Worm (Caenorhabditis elegans) whole organism, L2 larva: ENCODE results near the gene D1054.8.

Experiments
- C34F6.9 ChIP-seq: fragments of 150-350 bp; optimal IDR thresholded peaks from 2 replicates; lab custom pipeline; 2014; ENCODE audit warnings: missing biosample characterization, missing genetic modification characterization
- R02D3.7 ChIP-seq: fragments of 150-350 bp; optimal IDR thresholded peaks from 2 replicates; lab custom pipeline; 2014; ENCODE audit warnings: missing biosample characterization, missing genetic modification characterization
- Y55F3AM.14 ChIP-seq: fragments of 200-800 bp; sonication (Bioruptor generic); optimal IDR thresholded peaks from 2 replicates; lab custom pipeline; 2018; ENCODE audit warnings: mild to moderate bottlenecking, missing genetic modification characterization, missing compliant biosample characterization
- ZK546.5 ChIP-seq: sonication (generic microtip); optimal IDR thresholded peaks from 2 replicates; lab custom pipeline; 2017; ENCODE audit warnings: missing biosample characterization, missing genetic modification characterization
- alr-1 ChIP-seq: fragments of 150-350 bp; optimal IDR thresholded peaks from 2 replicates; lab custom pipeline; 2014; ENCODE audit warnings: missing biosample characterization, missing genetic modification characterization
- ama-1 ChIP-seq: fragments of 150-350 bp; optimal IDR thresholded peaks from 2 replicates; lab custom pipeline; 2018; ENCODE audit warnings: inconsistent platforms
- blmp-1 ChIP-seq: sonication (generic microtip); optimal IDR thresholded peaks from 2 replicates; lab custom pipeline; 2017; ENCODE audit warnings: missing genetic modification characterization, mild to moderate bottlenecking, missing compliant biosample characterization, antibody characterized with exemption, moderate library complexity; ENCODE audit not compliant: insufficient read depth
- ceh-16 ChIP-seq: fragments of 150-350 bp; optimal IDR thresholded peaks from 2 replicates; lab custom pipeline; 2014; ENCODE audit warnings: missing biosample characterization, missing genetic modification characterization
- crh-2 ChIP-seq: sonication (generic microtip); optimal IDR thresholded peaks from 2 replicates; lab custom pipeline; 2017; ENCODE audit warnings: missing biosample characterization, missing genetic modification characterization
- dmd-4 ChIP-seq: sonication (generic microtip); optimal IDR thresholded peaks from 2 replicates; lab custom pipeline; 2017; ENCODE audit warnings: missing biosample characterization, missing genetic modification characterization
- elt-1 ChIP-seq: fragments of 150-350 bp; optimal IDR thresholded peaks from 2 replicates; lab custom pipeline; 2014; ENCODE audit warnings: missing biosample characterization, missing genetic modification characterization
- elt-3 ChIP-seq: sonication (generic microtip); optimal IDR thresholded peaks from 2 replicates; lab custom pipeline; 2017; ENCODE audit warnings: missing biosample characterization, missing genetic modification characterization
- fos-1 ChIP-seq: fragments of 150-350 bp; optimal IDR thresholded peaks from 2 replicates; lab custom pipeline; 2014; ENCODE audit warnings: missing biosample characterization, missing genetic modification characterization
- gmeb-1 ChIP-seq: fragments of 150-350 bp; optimal IDR thresholded peaks from 2 replicates; lab custom pipeline; 2014; ENCODE audit warnings: missing biosample characterization, missing genetic modification characterization
- lin-11 ChIP-seq: fragments of 150-350 bp; sonication (generic microtip); optimal IDR thresholded peaks from 2 replicates; lab custom pipeline; 2014; ENCODE audit warnings: missing biosample characterization, missing genetic modification characterization, inconsistent platforms, mixed read lengths
- lin-13 ChIP-seq: fragments of 150-350 bp; optimal IDR thresholded peaks from 2 replicates; lab custom pipeline; 2014; ENCODE audit warnings: missing biosample characterization, missing genetic modification reagents, missing genetic modification characterization
- lin-39 ChIP-seq: fragments of 150-350 bp; optimal IDR thresholded peaks from 2 replicates; lab custom pipeline; 2014; ENCODE audit warnings: missing biosample characterization, missing genetic modification reagents, missing genetic modification characterization
- nhr-11 ChIP-seq: fragments of 150-350 bp; optimal IDR thresholded peaks from 2 replicates; lab custom pipeline; 2014; ENCODE audit warnings: missing biosample characterization, missing genetic modification characterization
- nhr-12 ChIP-seq: fragments of 150-350 bp; optimal IDR thresholded peaks from 2 replicates; lab custom pipeline; 2014; ENCODE audit warnings: missing biosample characterization, missing genetic modification characterization
- nhr-129 ChIP-seq: fragments of 150-350 bp; optimal IDR thresholded peaks from 2 replicates; lab custom pipeline; 2014; ENCODE audit warnings: missing biosample characterization, missing genetic modification characterization
- nhr-21 ChIP-seq: fragments of 150-350 bp; optimal IDR thresholded peaks from 2 replicates; lab custom pipeline; 2014; ENCODE audit warnings: missing biosample characterization, missing genetic modification characterization
- nhr-23 ChIP-seq: fragments of 150-350 bp; optimal IDR thresholded peaks from 2 replicates; lab custom pipeline; 2014; ENCODE audit warnings: missing biosample characterization, missing genetic modification reagents, missing genetic modification characterization
- nhr-237 ChIP-seq: fragments of 150-350 bp; optimal IDR thresholded peaks from 2 replicates; lab custom pipeline; 2014; ENCODE audit warnings: missing biosample characterization, missing genetic modification characterization
- nhr-25 ChIP-seq: fragments of 150-350 bp; sonication (generic microtip); optimal IDR thresholded peaks from 3 replicates; lab custom pipeline; 2014; ENCODE audit warnings: missing biosample characterization, missing genetic modification characterization
- nhr-6 ChIP-seq: fragments of 150-350 bp; optimal IDR thresholded peaks from 2 replicates; lab custom pipeline; 2014; ENCODE audit warnings: missing biosample characterization, missing genetic modification characterization
- nhr-77 ChIP-seq: fragments of 150-350 bp; optimal IDR thresholded peaks from 2 replicates; lab custom pipeline; 2014; ENCODE audit warnings: missing biosample characterization, missing genetic modification characterization
- peb-1 ChIP-seq: fragments of 150-350 bp; optimal IDR thresholded peaks from 2 replicates; lab custom pipeline; 2014; ENCODE audit warnings: missing biosample characterization, missing genetic modification characterization
- sma-9 ChIP-seq, 2 experiments: fragments of 150-350 bp in 1 of 2; sonication (generic microtip) in 1 of 2; optimal IDR thresholded peaks; 2 replicates each; lab custom pipeline; 2014 to 2016; ENCODE audit warnings: missing genetic modification characterization in 2 of 2, mild to moderate bottlenecking in 1 of 2, missing biosample characterization in 1 of 2, missing compliant biosample characterization in 1 of 2, missing genetic modification reagents in 1 of 2, moderate library complexity in 1 of 2
- snpc-4 ChIP-seq: fragments of 150-350 bp; optimal IDR thresholded peaks from 2 replicates; lab custom pipeline; 2014; ENCODE audit warnings: missing biosample characterization, missing genetic modification characterization
- unc-55 ChIP-seq: fragments of 150-350 bp; sonication (generic microtip); optimal IDR thresholded peaks from 3 replicates; lab custom pipeline; 2014; ENCODE audit warnings: missing biosample characterization, missing genetic modification reagents, missing genetic modification characterization
- zag-1 ChIP-seq: fragments of 150-350 bp; optimal IDR thresholded peaks from 2 replicates; lab custom pipeline; 2014; ENCODE audit warnings: missing biosample characterization, missing genetic modification characterization
- ztf-1 ChIP-seq: fragments of 200-800 bp; sonication (Bioruptor generic); conservative IDR thresholded peaks from 2 replicates; pipeline ENCODE4 v1.3.6; 2022; ENCODE audit warnings: missing genetic modification characterization, missing compliant biosample characterization
- ztf-11 ChIP-seq: sonication (generic microtip); optimal IDR thresholded peaks from 2 replicates; lab custom pipeline; 2017; ENCODE audit warnings: missing biosample characterization, missing genetic modification characterization

The D1054.8 gene

ce11 chrV:10745034-10745433 lies 39.1 kb upstream of the D1054.8 start, which contains the start of gene srj-21:
Gene srj-21, plus strand, starts transcription at chrV:10745334.
- TF ChIP-seq nhr-25 (tag; lab: Kevin White, UChicago) = no peak
- TF ChIP-seq snpc-4 (tag; lab: Kevin White, UChicago) = no peak
- TF ChIP-seq, all 48 proteins: peak for 0

- no peak for TF ChIP-seq zag-1 (tag; lab: Kevin White, UChicago)
- no peak for TF ChIP-seq ama-1 (lab: Kevin White, UChicago)
- TF ChIP-seq lin-13 (GFP tag; lab: Kevin White, UChicago) = no peak
- no peak for TF ChIP-seq nhr-237
- no peak for TF ChIP-seq ztf-11
- TF ChIP-seq elt-3 (tag; lab: Kevin White, UChicago) = no peak
Observed at ce11 chrV:10747263-10747951, 36.7 kb upstream of the D1054.8 start, which contains the start of the genes selt-1.2 and F28H7.2. Gene selt-1.2, minus strand, starts transcription at chrV:10747363. Gene F28H7.2, plus strand, starts transcription at chrV:10747901.

DNA sequence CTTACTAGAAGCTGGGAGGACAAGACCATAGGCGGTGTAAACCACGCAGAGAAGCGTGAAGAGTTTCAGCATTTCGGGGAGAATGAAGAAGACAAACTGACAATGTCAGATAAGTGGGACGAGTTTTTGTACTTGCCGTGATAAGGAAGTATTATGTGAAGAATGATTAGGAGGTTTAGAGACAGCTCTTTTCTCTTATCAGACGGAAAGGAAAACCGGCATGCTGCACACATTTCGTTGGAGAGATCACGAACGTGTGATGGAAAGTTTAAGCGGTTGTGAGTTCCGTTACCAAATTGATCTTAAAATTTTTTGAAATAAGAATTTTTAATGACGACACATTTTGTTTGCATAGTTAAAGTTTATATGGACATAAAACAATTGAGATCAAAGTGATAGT lies 33.5 kb upstream of the D1054.8 start, which contains the start of gene F28H7.3:
TSS of gene F28H7.3 (minus strand) at position 159 of the 400 bp plus-strand sequence.
- peak; percentile 12 for TF ChIP-seq crh-2 (tag; lab: Kevin White, UChicago)
- peak; percentile 71 for TF ChIP-seq fos-1 (tag; lab: Kevin White, UChicago)
- TF ChIP-seq nhr-11 (tag; lab: Kevin White, UChicago) = no peak
- TF ChIP-seq nhr-237 = no peak
- TF ChIP-seq blmp-1 = no peak
- peak; percentile 64 for TF ChIP-seq sma-9 (GFP tag; optimal IDR thresholded peaks at IDR 0.05; lab: Kevin White, UChicago)
- no peak for TF ChIP-seq sma-9 (tag; optimal IDR thresholded peaks at IDR 0.05; lab: Kevin White, UChicago)
- no peak for TF ChIP-seq lin-39 (tag; lab: Kevin White, UChicago)
- TF ChIP-seq ama-1 (lab: Kevin White, UChicago) = no peak
- no peak for TF ChIP-seq peb-1 (tag; lab: Kevin White, UChicago)
- TF ChIP-seq nhr-77 = no peak

DNA sequence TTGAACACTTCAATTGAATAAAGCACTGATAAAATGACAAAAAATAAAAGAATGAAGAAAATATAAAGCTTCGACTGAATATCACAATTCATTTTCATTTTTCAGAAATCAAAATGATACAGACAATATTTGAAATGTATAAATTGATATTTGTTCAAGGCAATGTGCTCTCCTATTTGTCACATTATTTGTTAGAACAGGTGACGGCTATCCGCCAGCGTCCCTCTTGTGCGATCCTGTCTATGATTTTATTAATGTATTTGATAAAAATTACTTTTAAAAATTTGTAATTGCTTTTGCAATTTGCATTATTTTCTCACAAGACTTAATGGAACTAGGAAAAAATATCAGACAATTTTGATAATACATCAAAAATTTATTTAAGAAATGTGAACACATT lies 30.1 kb upstream of the D1054.8 start, which contains the start of gene F28H7.7:
TSS of gene F28H7.7 (minus strand) at position 101 of the 400 bp plus-strand sequence.
- TF ChIP-seq elt-1 (tag; lab: Kevin White, UChicago) (no peak), dmd-4 (tag; lab: Kevin White, UChicago) (no peak), peb-1 (tag; lab: Kevin White, UChicago) (no peak), ama-1 (lab: Kevin White, UChicago) (no peak), ztf-1 (GFP tag; lab: Robert Waterston, UW) (no peak), lin-13 (GFP tag; lab: Kevin White, UChicago) (no peak), elt-3 (tag; lab: Kevin White, UChicago) (no peak), nhr-129 (tag; lab: Kevin White, UChicago) (no peak), ceh-16 (tag; lab: Kevin White, UChicago) (no peak), R02D3.7 (tag; lab: Kevin White, UChicago) (no peak), Y55F3AM.14 (GFP tag; lab: Kevin White, UChicago) (no peak), alr-1 (tag; lab: Kevin White, UChicago) (no peak), C34F6.9 (tag; lab: Kevin White, UChicago) (no peak), unc-55 (no peak), nhr-11 (tag; lab: Kevin White, UChicago) (no peak), sma-9 (GFP tag; optimal IDR thresholded peaks at IDR 0.05; lab: Kevin White, UChicago) (no peak), sma-9 (tag; optimal IDR thresholded peaks at IDR 0.05; lab: Kevin White, UChicago) (no peak), nhr-21 (tag; lab: Kevin White, UChicago) (no peak), nhr-6 (tag; lab: Kevin White, UChicago) (no peak), gmeb-1 (tag; lab: Kevin White, UChicago) (no peak), nhr-12 (tag; lab: Kevin White, UChicago) (no peak)

ce11 chrV:10756698-10757097 lies 27.4 kb upstream of the D1054.8 start, which contains the start of gene irld-6:
Gene irld-6, minus strand, starts transcription at chrV:10756798.
- no peak for TF ChIP-seq fos-1 (tag; lab: Kevin White, UChicago)
- no peak for TF ChIP-seq nhr-237
- TF ChIP-seq ZK546.5 (tag; lab: Kevin White, UChicago) = no peak
- no peak for TF ChIP-seq lin-11
- TF ChIP-seq nhr-23 (tag; lab: Kevin White, UChicago) = no peak
- TF ChIP-seq ztf-11 = no peak
- no peak for TF ChIP-seq lin-13 (GFP tag; lab: Kevin White, UChicago)
- no peak for TF ChIP-seq peb-1 (tag; lab: Kevin White, UChicago)
